Worm (Caenorhabditis elegans) whole organism, L3 larva: Measurements from ENCODE around the gene C30G7.3.

Experiments
- ama-1 ChIP-seq: fragments of 150-350 bp; optimal IDR thresholded peaks from 2 replicates; lab custom pipeline; 2018
- snpc-4 ChIP-seq: fragments of 150-350 bp; optimal IDR thresholded peaks from 2 replicates; lab custom pipeline; 2014; ENCODE audit warnings: missing biosample characterization, missing genetic modification characterization
- zag-1 ChIP-seq: fragments of 150-350 bp; optimal IDR thresholded peaks from 2 replicates; lab custom pipeline; 2014; ENCODE audit warnings: missing biosample characterization, missing genetic modification characterization
- ztf-4 ChIP-seq: fragments of 150-350 bp; optimal IDR thresholded peaks from 2 replicates; lab custom pipeline; 2014; ENCODE audit warnings: missing biosample characterization, missing genetic modification characterization

DNA sequence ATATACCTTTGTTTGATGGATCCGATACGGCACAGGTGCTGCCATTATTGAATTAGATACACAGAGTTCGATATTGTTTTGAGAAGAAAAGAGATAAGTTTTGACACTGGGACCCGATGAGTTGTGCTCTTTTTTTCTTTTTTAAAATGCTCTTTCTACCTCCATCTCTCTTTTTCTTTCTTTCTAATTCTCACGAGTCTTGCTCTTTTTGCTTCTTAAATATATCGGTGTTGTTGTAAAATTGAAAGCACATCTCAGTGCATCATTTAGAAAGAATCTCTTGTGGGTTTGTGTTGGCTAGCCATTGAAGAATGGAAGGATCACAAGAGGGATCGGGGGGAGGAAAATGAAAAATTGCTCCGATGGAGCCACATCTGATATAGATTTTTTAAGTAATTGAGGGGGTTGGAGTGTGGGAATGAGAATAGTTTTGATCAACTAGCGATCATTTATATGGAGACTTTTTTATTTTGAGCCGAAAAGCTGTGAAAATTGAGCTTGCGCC lies 36.1 kb downstream of the C30G7.3 start, which contains the start of gene H12D21.9:
- TF ChIP-seq zag-1 (tag; lab: Kevin White, UChicago) (no peak), snpc-4 (tag; lab: Kevin White, UChicago) (no peak), ama-1 (lab: Kevin White, UChicago) (no peak), ztf-4 (tag; lab: Kevin White, UChicago) (no peak)
